Fruit fly (Drosophila melanogaster) Kc167 (cell line): ENCODE results near the gene CG3739.

Experiments used
- Myc ChIP-seq: fragments of >200 bp; optimal IDR thresholded peaks from 2 replicates; lab custom pipeline; 2017; ENCODE audit warnings: missing external identifiers
- Sin3A ChIP-seq: fragments of >200 bp; optimal IDR thresholded peaks from 2 replicates; lab custom pipeline; 2018; ENCODE audit warnings: missing external identifiers
- h ChIP-seq: fragments of >200 bp; optimal IDR thresholded peaks from 3 replicates; lab custom pipeline; 2018; ENCODE audit warnings: missing external identifiers
- insv ChIP-seq: fragments of >200 bp; optimal IDR thresholded peaks from 3 replicates; lab custom pipeline; 2018; ENCODE audit warnings: missing external identifiers
- psq ChIP-seq: fragments of >200 bp; optimal IDR thresholded peaks from 2 replicates; lab custom pipeline; 2017; ENCODE audit warnings: missing external identifiers
- ttk ChIP-seq: sonication (Bioruptor generic); optimal IDR thresholded peaks from 2 replicates; lab custom pipeline; 2017; ENCODE audit warnings: missing external identifiers

- TF ChIP-seq insv (lab: Kevin White, UChicago) = no peak
- TF ChIP-seq h = no peak
- TF ChIP-seq ttk (lab: Kevin White, UChicago) = no peak
- TF ChIP-seq psq (lab: Kevin White, UChicago) = no peak
- TF ChIP-seq Sin3A (lab: Kevin White, UChicago) = no peak
- no peak for TF ChIP-seq Myc (lab: Kevin White, UChicago)
Measured at dm6 chr3R:19345214-19345613, 47.9 kb upstream of the CG3739 start.
